Worm (Caenorhabditis elegans): Measurements from ENCODE around the gene F53H2.1.

F53H2.1 gene

ce11 chrV:20383065-20383609, 4.4 kb upstream of the F53H2.1 start, which contains the start of gene K02E2.11 (continued):
- TF ChIP-seq dpl-1 (GFP tag; optimal IDR thresholded peaks at IDR 0.05) (peak in 2 of 3 experiments; percentile 4 to 21), aly-2 (tag; optimal IDR thresholded peaks at IDR 0.05) (no peak), C04F5.9 (tag; optimal IDR thresholded peaks at IDR 0.05) (no peak), nhr-77 (tag; optimal IDR thresholded peaks at IDR 0.05) (no peak), nhr-11 (tag; optimal IDR thresholded peaks at IDR 0.05) (no peak), lin-13 (GFP tag; optimal IDR thresholded peaks at IDR 0.05) (no peak), sup-37 (GFP tag; optimal IDR thresholded peaks at IDR 0.05) (no peak), alr-1 (tag; optimal IDR thresholded peaks at IDR 0.05; ENCODE audit: borderline replicate concordance) (no peak), unc-62 (GFP tag; optimal IDR thresholded peaks at IDR 0.05) (no peak), unc-130 (tag; optimal IDR thresholded peaks at IDR 0.05) (no peak), ceh-63 (GFP tag; optimal IDR thresholded peaks at IDR 0.05) (no peak), nhr-76 (tag; optimal IDR thresholded peaks at IDR 0.05) (no peak), elt-2 (tag; optimal IDR thresholded peaks at IDR 0.05) (no peak), elt-3 (tag; optimal IDR thresholded peaks at IDR 0.05) (no peak), tlp-1 (tag; optimal IDR thresholded peaks at IDR 0.05) (no peak), isw-1 (GFP tag; IDR thresholded peaks at IDR 0.05) (no peak), irx-1 (tag; optimal IDR thresholded peaks at IDR 0.05) (peak; percentile 7), nhr-19 (GFP tag; conservative IDR thresholded peaks at IDR 0.05) (no peak), nhr-84 (tag; optimal IDR thresholded peaks at IDR 0.05) (no peak), sptf-1 (tag; optimal IDR thresholded peaks at IDR 0.05) (no peak), ceh-90 (tag; optimal IDR thresholded peaks at IDR 0.05) (no peak), egl-13 (tag; optimal IDR thresholded peaks at IDR 0.05) (no peak), nhr-12 (tag; optimal IDR thresholded peaks at IDR 0.05) (no peak), nhr-20 (tag; optimal IDR thresholded peaks at IDR 0.05) (peak; percentile 50), lsy-2 (tag; optimal IDR thresholded peaks at IDR 0.05) (peak; percentile 23 to 44), unc-30 (tag; optimal IDR thresholded peaks at IDR 0.05) (no peak), nhr-90 (tag; optimal IDR thresholded peaks at IDR 0.05; ENCODE audit: poor library complexity) (no peak), ama-1 (optimal IDR thresholded peaks at IDR 0.05) (no peak), zag-1 (tag; optimal IDR thresholded peaks at IDR 0.05) (no peak), pqm-1 (tag; optimal IDR thresholded peaks at IDR 0.05) (no peak), nhr-28 (tag; optimal IDR thresholded peaks at IDR 0.05) (no peak), lir-3 (tag; optimal IDR thresholded peaks at IDR 0.05; ENCODE audit: poor library complexity) (no peak), sox-4 (tag; optimal IDR thresholded peaks at IDR 0.05) (no peak)

DNA sequence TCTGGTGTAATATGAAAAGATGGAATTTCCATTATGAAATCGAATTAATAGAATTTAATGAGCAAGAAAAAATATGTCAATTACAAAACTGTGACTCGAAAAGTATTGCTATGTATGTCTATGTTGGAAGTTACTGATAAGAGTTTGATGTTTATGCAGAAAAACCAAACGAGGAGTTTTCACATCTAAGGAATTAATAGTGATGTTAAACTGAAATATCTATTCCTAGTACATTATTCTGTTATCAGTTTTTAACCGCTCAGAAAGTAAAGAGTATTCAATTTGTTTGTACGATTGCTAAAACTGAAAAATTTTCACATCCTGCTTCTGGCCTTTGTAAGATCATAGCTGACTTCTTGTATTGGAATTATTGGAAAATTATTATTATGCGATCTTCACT, 573 bp upstream of the F53H2.1 start, which contains the start of gene K02E2.7:
Gene K02E2.7, minus strand, starts transcription at position 101 of the 400 bp plus-strand sequence.
- no peak for TF ChIP-seq nhr-85 (tag)
- no peak for TF ChIP-seq nhr-19 (GFP tag; conservative IDR thresholded peaks at IDR 0.05)
- no peak for TF ChIP-seq snpc-4 (tag; optimal IDR thresholded peaks at IDR 0.05)
- TF ChIP-seq egl-27 (tag; optimal IDR thresholded peaks at IDR 0.05), result no peak
- TF ChIP-seq Y116A8C.19 (tag; optimal IDR thresholded peaks at IDR 0.05; ENCODE audit: borderline replicate concordance), result no peak
- no peak for TF ChIP-seq nhr-76 (tag; optimal IDR thresholded peaks at IDR 0.05)
- no peak for TF ChIP-seq nhr-28 (tag; optimal IDR thresholded peaks at IDR 0.05)
- no peak for TF ChIP-seq lir-3 (tag; optimal IDR thresholded peaks at IDR 0.05; ENCODE audit: poor library complexity)
- TF ChIP-seq lin-14 (GFP tag; optimal IDR thresholded peaks at IDR 0.05), result no peak
- no peak for TF ChIP-seq dsc-1 (tag; optimal IDR thresholded peaks at IDR 0.05)
- no peak for TF ChIP-seq jun-1 (tag; optimal IDR thresholded peaks at IDR 0.05)
- TF ChIP-seq rnt-1 (tag; optimal IDR thresholded peaks at IDR 0.05), result no peak
- TF ChIP-seq nhr-11 (tag; optimal IDR thresholded peaks at IDR 0.05), result no peak
- no peak for TF ChIP-seq nhr-20 (tag; optimal IDR thresholded peaks at IDR 0.05)
- no peak for TF ChIP-seq ztf-4 (tag; optimal IDR thresholded peaks at IDR 0.05)
- TF ChIP-seq ceh-82 (tag; optimal IDR thresholded peaks at IDR 0.05), result no peak
- no peak for TF ChIP-seq hpl-2 (GFP tag; optimal IDR thresholded peaks at IDR 0.05)

Data from whole organism, L1 larva.